Worm (Caenorhabditis elegans) whole organism, early embryonic: ENCODE data around the gene ugt-63.

Experiments
- B0310.2 ChIP-seq: sonication (generic microtip); optimal IDR thresholded peaks from 2 replicates; lab custom pipeline; 2016; ENCODE audit warnings: mild to moderate bottlenecking, missing genetic modification characterization, missing compliant biosample characterization
- F13C5.2 ChIP-seq: sonication (generic microtip); optimal IDR thresholded peaks from 2 replicates; lab custom pipeline; 2017; ENCODE audit warnings: mild to moderate bottlenecking, missing genetic modification characterization, inconsistent platforms, missing compliant biosample characterization
- aly-1 ChIP-seq: sonication (generic microtip); optimal IDR thresholded peaks from 2 replicates; lab custom pipeline; 2016; ENCODE audit warnings: missing genetic modification characterization, missing compliant biosample characterization
- ama-1 ChIP-seq: fragments of 150-350 bp; optimal IDR thresholded peaks from 2 replicates; lab custom pipeline; 2014
- ceh-13 ChIP-seq: fragments of 200-800 bp; sonication (Bioruptor generic); optimal IDR thresholded peaks from 2 replicates; lab custom pipeline; 2018; ENCODE audit warnings: mild to moderate bottlenecking, missing genetic modification characterization, missing compliant biosample characterization
- ceh-36 ChIP-seq: sonication (generic microtip); optimal IDR thresholded peaks from 2 replicates; lab custom pipeline; 2016; ENCODE audit warnings: missing genetic modification characterization, inconsistent platforms, missing compliant biosample characterization
- ets-7 ChIP-seq: sonication (generic microtip); optimal IDR thresholded peaks from 2 replicates; lab custom pipeline; 2016; ENCODE audit warnings: missing genotype, missing genetic modification characterization, missing compliant biosample characterization
- flt-1 ChIP-seq: fragments of 200-800 bp; sonication (Bioruptor generic); IDR thresholded peaks from 2 replicates; pipeline ENCODE4 v1.3.6; 2022; ENCODE audit warnings: missing genetic modification characterization, missing compliant biosample characterization
- hmbx-1 ChIP-seq: sonication (generic microtip); optimal IDR thresholded peaks from 2 replicates; lab custom pipeline; 2016; ENCODE audit warnings: mild to moderate bottlenecking, missing genetic modification characterization, missing compliant biosample characterization
- hmg-4 ChIP-seq: fragments of 200-800 bp; sonication (Bioruptor generic); optimal IDR thresholded peaks from 2 replicates; lab custom pipeline; 2018; ENCODE audit warnings: mild to moderate bottlenecking, missing genetic modification characterization, missing compliant biosample characterization
- hnd-1 ChIP-seq: sonication (generic microtip); optimal IDR thresholded peaks from 2 replicates; lab custom pipeline; 2016; ENCODE audit warnings: missing genetic modification characterization, missing compliant biosample characterization
- pes-1 ChIP-seq: fragments of 200-800 bp; sonication (Bioruptor generic); IDR thresholded peaks from 2 replicates; pipeline ENCODE4 v1.3.6; 2022; ENCODE audit warnings: missing genetic modification reagents, missing genetic modification characterization, missing compliant biosample characterization
- scrt-1 ChIP-seq: fragments of 200-800 bp; sonication (Bioruptor generic); IDR thresholded peaks from 2 replicates; pipeline ENCODE4 v1.3.6; 2022; ENCODE audit warnings: missing genetic modification characterization, missing compliant biosample characterization
- sea-1 ChIP-seq: fragments of 200-800 bp; sonication (Bioruptor generic); conservative IDR thresholded peaks from 2 replicates; pipeline ENCODE4 v1.3.6; 2022; ENCODE audit warnings: missing genetic modification characterization, missing compliant biosample characterization
- tbx-11 ChIP-seq: fragments of 200-800 bp; sonication (Bioruptor generic); IDR thresholded peaks from 2 replicates; pipeline ENCODE4 v1.3.6; 2022; ENCODE audit warnings: missing genetic modification characterization, missing compliant biosample characterization
- tra-4 ChIP-seq: sonication (generic microtip); optimal IDR thresholded peaks from 2 replicates; lab custom pipeline; 2017; ENCODE audit warnings: missing genetic modification characterization, missing compliant biosample characterization

ugt-63 gene

DNA sequence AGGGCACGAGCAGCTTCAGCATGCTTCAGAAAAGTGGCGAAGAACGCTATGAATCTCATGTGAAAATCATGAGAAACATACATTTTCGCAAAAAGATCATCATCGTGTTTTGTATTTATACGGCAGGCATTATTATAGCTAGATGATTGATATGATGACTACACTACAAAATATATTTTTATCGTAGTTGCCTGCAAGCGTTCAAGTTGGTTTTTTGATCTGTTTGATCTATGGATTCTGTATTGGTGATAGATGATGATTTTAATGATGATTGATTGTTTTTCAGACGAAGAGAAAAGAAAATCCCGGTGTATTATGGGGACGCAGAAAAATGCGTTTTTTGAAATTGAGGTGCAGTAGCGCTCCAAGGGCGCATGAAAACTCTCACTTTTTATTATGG is at the start of gene ugt-63:
Gene ugt-63, minus strand, starts transcription at position 89 of the 400 bp plus-strand sequence.
- TF ChIP-seq ets-7 (tag; lab: Kevin White, UChicago) = no peak
- TF ChIP-seq ceh-36 (tag; lab: Kevin White, UChicago) = no peak
- no peak for TF ChIP-seq ceh-13 (GFP tag; lab: Kevin White, UChicago)
- TF ChIP-seq aly-1 (tag; lab: Kevin White, UChicago) = no peak
- TF ChIP-seq F13C5.2 (tag; lab: Kevin White, UChicago) = no peak
- TF ChIP-seq sea-1 (GFP tag; lab: Robert Waterston, UW) = no peak
- TF ChIP-seq tra-4 (tag; lab: Kevin White, UChicago) = no peak
- TF ChIP-seq pes-1 (GFP tag; lab: Robert Waterston, UW) = no peak
- no peak for TF ChIP-seq flt-1 (GFP tag; lab: Robert Waterston, UW)
- no peak for TF ChIP-seq hmg-4 (GFP tag; lab: Kevin White, UChicago)

DNA sequence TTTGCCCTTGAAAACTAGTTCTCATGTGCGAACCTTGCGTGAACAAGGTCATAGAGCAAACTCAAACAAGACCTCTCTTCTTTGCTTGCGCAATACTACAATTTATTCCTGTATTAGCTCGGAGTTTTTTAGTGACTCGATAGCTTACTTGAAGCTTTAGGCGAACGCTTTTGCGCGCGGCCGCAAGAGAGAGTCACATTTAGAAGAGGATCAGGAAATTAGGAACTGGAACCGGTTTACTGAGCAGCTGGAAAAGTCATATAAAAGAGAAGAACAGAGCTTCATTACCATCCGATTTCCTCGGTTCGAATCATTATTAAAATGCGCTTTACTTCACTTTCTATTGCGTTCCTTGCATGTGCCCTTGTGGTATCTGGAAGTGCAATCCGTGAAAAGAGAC is 47.7 kb upstream of the ugt-63 start, which contains the start of gene abu-15:
Gene abu-15, plus strand, starts transcription at position 301 of the 400 bp plus-strand sequence.
- no peak for TF ChIP-seq B0310.2 (tag; lab: Kevin White, UChicago)
- TF ChIP-seq scrt-1 (GFP tag; lab: Robert Waterston, UW) = no peak
- TF ChIP-seq sea-1 (GFP tag; lab: Robert Waterston, UW) = no peak
- no peak for TF ChIP-seq tbx-11 (GFP tag; lab: Robert Waterston, UW)

DNA sequence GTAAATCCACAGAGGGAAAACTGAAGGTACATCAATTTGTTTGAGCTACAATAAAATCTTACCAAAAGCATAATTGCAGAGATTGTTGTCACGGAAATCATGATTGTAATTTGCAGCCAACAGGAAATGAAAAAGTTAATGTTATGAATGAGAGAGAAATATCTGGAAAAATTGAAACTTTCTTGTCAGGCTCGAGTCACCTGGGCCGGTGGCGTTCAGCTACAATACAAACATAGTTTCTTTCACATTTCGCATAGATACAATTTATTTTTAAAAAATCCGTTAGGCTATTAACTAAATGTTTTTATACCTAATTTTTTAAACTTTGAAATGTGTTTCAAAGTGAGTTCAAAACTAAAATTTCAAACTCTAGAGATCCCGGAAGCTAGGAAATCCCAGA is 47.1 kb upstream of the ugt-63 start, which contains the start of gene srx-39:
Gene srx-39, minus strand, starts transcription at position 101 of the 400 bp plus-strand sequence.
- no peak for TF ChIP-seq hmbx-1 (tag; lab: Kevin White, UChicago)
- no peak for TF ChIP-seq B0310.2 (tag; lab: Kevin White, UChicago)
- TF ChIP-seq ceh-36 (tag; lab: Kevin White, UChicago) = no peak
- TF ChIP-seq scrt-1 (GFP tag; lab: Robert Waterston, UW) = no peak
- TF ChIP-seq hmg-4 (GFP tag; lab: Kevin White, UChicago) = no peak
- no peak for TF ChIP-seq sea-1 (GFP tag; lab: Robert Waterston, UW)
- TF ChIP-seq flt-1 (GFP tag; lab: Robert Waterston, UW) = no peak
- TF ChIP-seq hnd-1 = no peak
- TF ChIP-seq ceh-13 (GFP tag; lab: Kevin White, UChicago) = no peak
- no peak for TF ChIP-seq aly-1 (tag; lab: Kevin White, UChicago)

DNA sequence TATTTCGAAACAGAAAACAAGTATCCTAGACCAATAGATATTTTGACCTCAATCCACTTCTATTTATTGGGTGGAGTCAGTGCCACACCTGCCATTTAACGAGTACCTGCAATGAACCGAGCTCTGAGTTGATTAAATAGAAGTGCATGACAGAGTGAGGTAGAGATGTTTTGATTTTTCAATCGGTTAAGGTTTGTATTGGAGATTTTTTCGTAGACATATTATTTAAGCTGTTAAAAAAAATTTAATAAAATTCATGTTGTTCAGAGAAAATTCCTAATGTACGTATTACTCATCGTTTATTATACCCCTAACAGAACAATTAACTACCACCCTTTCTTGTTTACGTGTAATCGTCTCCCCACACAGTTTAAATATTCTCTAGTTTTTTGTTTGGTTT is 44.9 kb upstream of the ugt-63 start, which contains the start of gene srx-38:
Gene srx-38, minus strand, starts transcription at position 101 of the 400 bp plus-strand sequence.
- TF ChIP-seq hmg-4 (GFP tag; lab: Kevin White, UChicago) (no peak), sea-1 (GFP tag; lab: Robert Waterston, UW) (no peak), flt-1 (GFP tag; lab: Robert Waterston, UW) (no peak), B0310.2 (tag; lab: Kevin White, UChicago) (no peak), pes-1 (GFP tag; lab: Robert Waterston, UW) (no peak)

- no peak for TF ChIP-seq tra-4 (tag; lab: Kevin White, UChicago)
- TF ChIP-seq hnd-1 = no peak
- TF ChIP-seq aly-1 (tag; lab: Kevin White, UChicago) = no peak
- TF ChIP-seq sea-1 (GFP tag; lab: Robert Waterston, UW) = no peak
- TF ChIP-seq F13C5.2 (tag; lab: Kevin White, UChicago) = no peak
- TF ChIP-seq flt-1 (GFP tag; lab: Robert Waterston, UW) = no peak
- TF ChIP-seq ceh-36 (tag; lab: Kevin White, UChicago) = no peak
These were observed 40.3 kb upstream of the ugt-63 start, which contains the start of gene srh-130 for ce11 chrV:5150880-5151279. Gene srh-130, plus strand, starts transcription at chrV:5151180.

DNA sequence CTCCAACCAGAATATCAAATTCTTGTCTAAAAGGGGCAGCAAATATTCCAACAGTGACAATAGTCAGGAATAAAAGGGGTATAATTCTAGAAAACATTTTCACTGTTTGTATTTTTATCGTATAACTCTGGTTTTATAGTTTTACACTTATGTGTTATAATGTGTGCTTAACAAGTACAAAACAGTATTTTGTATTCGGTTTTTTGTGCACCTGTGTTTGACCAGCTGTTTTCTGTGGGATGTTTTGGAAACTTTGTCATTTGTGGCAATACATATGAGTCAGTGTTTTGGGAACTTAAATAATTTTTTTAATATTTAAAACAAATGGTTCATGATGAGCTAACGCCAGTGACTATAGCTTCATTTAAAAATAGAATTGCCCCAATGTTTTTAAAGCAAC is 35.8 kb upstream of the ugt-63 start, which contains the start of gene F14F9.6:
Gene F14F9.6, minus strand, starts transcription at position 101 of the 400 bp plus-strand sequence.
- no peak for TF ChIP-seq F13C5.2 (tag; lab: Kevin White, UChicago)
- TF ChIP-seq ceh-13 (GFP tag; lab: Kevin White, UChicago) = no peak
- no peak for TF ChIP-seq ets-7 (tag; lab: Kevin White, UChicago)
- no peak for TF ChIP-seq ama-1 (lab: Kevin White, UChicago)
- no peak for TF ChIP-seq sea-1 (GFP tag; lab: Robert Waterston, UW)
- no peak for TF ChIP-seq hmg-4 (GFP tag; lab: Kevin White, UChicago)
- TF ChIP-seq B0310.2 (tag; lab: Kevin White, UChicago) = no peak
- TF ChIP-seq aly-1 (tag; lab: Kevin White, UChicago) = no peak
- TF ChIP-seq ceh-36 (tag; lab: Kevin White, UChicago) = no peak
- TF ChIP-seq tbx-11 (GFP tag; lab: Robert Waterston, UW) = no peak
- no peak for TF ChIP-seq hnd-1
- TF ChIP-seq tra-4 (tag; lab: Kevin White, UChicago) = no peak
- no peak for TF ChIP-seq flt-1 (GFP tag; lab: Robert Waterston, UW)
- no peak for TF ChIP-seq hmbx-1 (tag; lab: Kevin White, UChicago)

ce11 chrV:5144541-5144940 is 34.0 kb upstream of the ugt-63 start, which contains the start of gene F14F9.2:
Gene F14F9.2, plus strand, starts transcription at chrV:5144841.
- TF ChIP-seq flt-1 (GFP tag; lab: Robert Waterston, UW) (no peak), scrt-1 (GFP tag; lab: Robert Waterston, UW) (no peak), aly-1 (tag; lab: Kevin White, UChicago) (no peak), ets-7 (tag; lab: Kevin White, UChicago) (no peak), ceh-36 (tag; lab: Kevin White, UChicago) (no peak), ceh-13 (GFP tag; lab: Kevin White, UChicago) (no peak), hmg-4 (GFP tag; lab: Kevin White, UChicago) (no peak), pes-1 (GFP tag; lab: Robert Waterston, UW) (no peak), tbx-11 (GFP tag; lab: Robert Waterston, UW) (no peak), hnd-1 (no peak), hmbx-1 (tag; lab: Kevin White, UChicago) (no peak), F13C5.2 (tag; lab: Kevin White, UChicago) (no peak), tra-4 (tag; lab: Kevin White, UChicago) (no peak), ama-1 (lab: Kevin White, UChicago) (no peak)
